Worm (Caenorhabditis elegans): ENCODE data around the gene ebp-1.

ebp-1 gene

ce11 chrV:18079163-18079562, 35.8 kb downstream of the ebp-1 start (continued):
- no peak for TF ChIP-seq nhr-28 (tag; optimal IDR thresholded peaks at IDR 0.05)
- no peak for TF ChIP-seq elt-3 (tag; optimal IDR thresholded peaks at IDR 0.05)
- TF ChIP-seq nhr-2 (tag; optimal IDR thresholded peaks at IDR 0.05) = no peak
- TF ChIP-seq ceh-39 (tag; optimal IDR thresholded peaks at IDR 0.05) = peak; percentile 91
- TF ChIP-seq blmp-1 (tag; optimal IDR thresholded peaks at IDR 0.05) = no peak
- TF ChIP-seq mep-1 (tag; optimal IDR thresholded peaks at IDR 0.05) = peak; percentile 58
- no peak for TF ChIP-seq bed-3 (GFP tag; optimal IDR thresholded peaks at IDR 0.05)
- TF ChIP-seq nhr-76 (tag; optimal IDR thresholded peaks at IDR 0.05) = no peak
- peak; percentile 31 for TF ChIP-seq lin-13 (tag; optimal IDR thresholded peaks at IDR 0.05)
- no peak for TF ChIP-seq ceh-43 (GFP tag; optimal IDR thresholded peaks at IDR 0.05)
- TF ChIP-seq ceh-83 (GFP tag; optimal IDR thresholded peaks at IDR 0.05) = no peak
- TF ChIP-seq sem-2 (GFP tag; optimal IDR thresholded peaks at IDR 0.05) = no peak

- TF ChIP-seq ham-2 (GFP tag; optimal IDR thresholded peaks at IDR 0.05) (no peak), ceh-39 (tag; optimal IDR thresholded peaks at IDR 0.05) (no peak), elt-1 (tag; optimal IDR thresholded peaks at IDR 0.05; ENCODE audit: borderline replicate concordance, insufficient read depth) (no peak), mab-5 (tag; optimal IDR thresholded peaks at IDR 0.05) (no peak), nhr-76 (tag; optimal IDR thresholded peaks at IDR 0.05) (no peak), nhr-237 (tag; optimal IDR thresholded peaks at IDR 0.05) (no peak), elt-3 (tag; optimal IDR thresholded peaks at IDR 0.05) (no peak), M03D4.4 (tag; optimal IDR thresholded peaks at IDR 0.05) (no peak), lin-32 (GFP tag; optimal IDR thresholded peaks at IDR 0.05) (no peak), zip-8 (tag; optimal IDR thresholded peaks at IDR 0.05) (no peak), ces-1 (GFP tag; optimal IDR thresholded peaks at IDR 0.05) (no peak), drap-1 (GFP tag; optimal IDR thresholded peaks at IDR 0.05) (no peak), unc-39 (tag; optimal IDR thresholded peaks at IDR 0.05) (no peak), flh-1 (GFP tag; optimal IDR thresholded peaks at IDR 0.05) (no peak), snpc-4 (tag; optimal IDR thresholded peaks at IDR 0.05) (no peak)
Measured at ce11 chrV:18081857-18082256, 38.5 kb downstream of the ebp-1 start, which contains the start of gene nova-1. nova-1 (minus strand) TSS chrV:18081957.

DNA sequence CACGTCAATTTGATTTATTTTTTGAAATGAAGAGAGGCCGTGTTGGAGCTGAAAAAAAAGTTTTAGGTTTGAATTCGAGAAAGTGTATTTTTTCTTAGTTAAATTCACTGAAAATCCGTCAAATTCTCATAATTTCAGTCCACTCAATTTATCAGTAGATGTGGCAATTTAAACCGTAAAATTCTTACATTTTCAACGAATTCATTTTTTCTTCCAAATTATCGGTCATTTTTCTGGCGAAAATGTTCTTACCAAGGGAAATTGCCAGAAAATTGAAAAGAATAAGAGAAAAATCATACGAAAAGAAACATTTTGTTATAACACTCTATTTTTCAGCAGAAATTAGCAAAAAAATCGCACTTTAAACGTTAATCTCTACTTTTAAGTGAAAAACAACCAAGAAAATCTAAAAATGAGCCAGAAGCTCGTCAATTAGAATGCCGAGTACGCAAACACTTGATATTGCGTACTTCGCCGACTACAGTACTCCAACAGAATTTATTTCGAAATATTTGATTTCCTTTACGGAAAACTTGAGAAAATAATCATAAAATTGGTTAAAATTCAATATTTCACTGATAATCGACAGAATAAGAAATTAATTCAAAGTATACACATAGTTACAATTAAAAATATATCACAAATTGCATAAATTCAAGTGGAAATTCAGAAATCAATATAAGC, 41.9 kb downstream of the ebp-1 start, which contains the start of gene fbxa-106:
fbxa-106 (minus strand) TSS at position 51 of the 684 bp plus-strand sequence.
- no peak for TF ChIP-seq drap-1 (GFP tag; optimal IDR thresholded peaks at IDR 0.05)
- no peak for TF ChIP-seq lin-32 (GFP tag; optimal IDR thresholded peaks at IDR 0.05)
- no peak for TF ChIP-seq ceh-83 (GFP tag; optimal IDR thresholded peaks at IDR 0.05)
- TF ChIP-seq nhr-237 (tag; optimal IDR thresholded peaks at IDR 0.05) = no peak
- no peak for TF ChIP-seq elt-3 (tag; optimal IDR thresholded peaks at IDR 0.05)
- no peak for TF ChIP-seq blmp-1 (tag; optimal IDR thresholded peaks at IDR 0.05)
- no peak for TF ChIP-seq sptf-1 (tag; optimal IDR thresholded peaks at IDR 0.05)
- no peak for TF ChIP-seq ztf-11 (tag; optimal IDR thresholded peaks at IDR 0.05)

DNA sequence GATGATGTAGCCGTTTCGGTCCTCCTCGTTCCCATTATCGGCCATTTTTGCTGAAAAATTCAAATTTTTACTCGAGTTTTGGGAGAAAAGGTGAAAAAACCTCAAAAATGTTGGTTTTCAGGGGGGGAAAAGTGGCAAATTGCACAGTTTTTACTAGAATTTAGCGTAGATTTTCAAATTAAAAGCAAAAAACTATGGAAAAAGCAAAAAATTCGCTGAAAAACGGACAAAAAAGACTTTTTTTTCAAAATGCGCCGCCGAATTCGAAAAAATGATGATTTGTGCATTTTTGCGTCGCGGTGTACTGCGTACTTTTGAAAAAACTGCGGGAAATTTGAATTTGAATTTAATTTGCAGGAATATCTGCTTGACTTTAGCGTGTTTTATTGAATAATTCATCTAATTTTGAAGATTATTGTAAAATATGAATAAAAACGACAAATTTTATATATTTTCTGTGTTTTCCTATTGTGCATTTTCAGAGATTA, 42.8 kb downstream of the ebp-1 start, which contains the start of gene Y59A8B.12:
Y59A8B.12 (minus strand) TSS at position 51 of the 488 bp plus-strand sequence.
- TF ChIP-seq lin-13 (tag; optimal IDR thresholded peaks at IDR 0.05) (peak; percentile 16), tbx-8 (GFP tag; optimal IDR thresholded peaks at IDR 0.05) (no peak), sptf-1 (tag; optimal IDR thresholded peaks at IDR 0.05) (no peak), ceh-39 (tag; optimal IDR thresholded peaks at IDR 0.05) (no peak)

ce11 chrV:18086783-18087182, 43.4 kb downstream of the ebp-1 start, which contains the start of gene slr-2:
slr-2 (plus strand) TSS chrV:18087123.
- TF ChIP-seq snpc-4 (tag; optimal IDR thresholded peaks at IDR 0.05) (no peak), lsy-2 (tag; optimal IDR thresholded peaks at IDR 0.05) (peak; percentile 36), drap-1 (GFP tag; optimal IDR thresholded peaks at IDR 0.05) (no peak), sptf-1 (tag; optimal IDR thresholded peaks at IDR 0.05) (no peak), lin-32 (GFP tag; optimal IDR thresholded peaks at IDR 0.05) (no peak), hlh-1 (tag; optimal IDR thresholded peaks at IDR 0.05) (peak; percentile 5), nhr-2 (tag; optimal IDR thresholded peaks at IDR 0.05) (peak; percentile 18), lin-13 (tag; optimal IDR thresholded peaks at IDR 0.05) (peak; percentile 23), ztf-11 (tag; optimal IDR thresholded peaks at IDR 0.05) (no peak), tbx-8 (GFP tag; optimal IDR thresholded peaks at IDR 0.05) (no peak), nhr-12 (tag; optimal IDR thresholded peaks at IDR 0.05) (no peak), nhr-237 (tag; optimal IDR thresholded peaks at IDR 0.05) (peak; percentile 25), blmp-1 (tag; optimal IDR thresholded peaks at IDR 0.05) (no peak), mep-1 (tag; optimal IDR thresholded peaks at IDR 0.05) (peak; percentile 19)

Measured in whole organism, mixed stage, embryonic.